Worm (Caenorhabditis elegans): Measurements from ENCODE around the gene M03F4.6.

The M03F4.6 gene

ce11 chrX:4981059-4981458, 11.9 kb upstream of the M03F4.6 start:
- TF ChIP-seq hlh-11 (tag; optimal IDR thresholded peaks at IDR 0.05) (no peak), rbr-2 (tag; optimal IDR thresholded peaks at IDR 0.05) (peak; percentile 12), hmg-1.1 (GFP tag; IDR thresholded peaks at IDR 0.05) (no peak), lin-15B (tag; optimal IDR thresholded peaks at IDR 0.05) (no peak), mxl-3 (GFP tag; optimal IDR thresholded peaks at IDR 0.05) (peak; percentile 8), F44E2.7 (GFP tag; IDR thresholded peaks at IDR 0.05) (no peak), F37D6.2 (tag; optimal IDR thresholded peaks at IDR 0.05) (no peak), aha-1 (tag) (peak; percentile 64), nhr-10 (tag; optimal IDR thresholded peaks at IDR 0.05) (no peak), mep-1 (tag; optimal IDR thresholded peaks at IDR 0.05) (peak; percentile 35), hlh-30 (tag; optimal IDR thresholded peaks at IDR 0.05; ENCODE audit: insufficient read depth) (peak; percentile 37), nhr-111 (GFP tag; optimal IDR thresholded peaks at IDR 0.05) (no peak), ceh-20 (GFP tag; IDR thresholded peaks at IDR 0.05) (peak; percentile 26; the same call in 1 of the 2 replicates), mdl-1 (tag; optimal IDR thresholded peaks at IDR 0.05) (peak in 1 of 2 experiments; percentile 37)

ce11 chrX:4979060-4979459, 9.9 kb upstream of the M03F4.6 start:
- no peak for TF ChIP-seq F49E8.2 (tag; optimal IDR thresholded peaks at IDR 0.05; ENCODE audit: borderline replicate concordance)
- TF ChIP-seq dmd-8 (GFP tag; IDR thresholded peaks at IDR 0.05), result no peak
- TF ChIP-seq duxl-1 (tag; optimal IDR thresholded peaks at IDR 0.05; ENCODE audit: poor library complexity), result no peak
- no peak for TF ChIP-seq F44E2.7 (GFP tag; IDR thresholded peaks at IDR 0.05)
- TF ChIP-seq ztf-11 (tag; optimal IDR thresholded peaks at IDR 0.05), result no peak
- no peak for TF ChIP-seq daf-16 (GFP tag; optimal IDR thresholded peaks at IDR 0.05)
- TF ChIP-seq daf-16 (tag; optimal IDR thresholded peaks at IDR 0.05), result peak; percentile 73
- TF ChIP-seq unc-130 (GFP tag; optimal IDR thresholded peaks at IDR 0.05), result no peak
- peak; percentile 43 for TF ChIP-seq pqm-1 (tag; optimal IDR thresholded peaks at IDR 0.05)
- no peak for TF ChIP-seq mxl-2 (GFP tag; conservative IDR thresholded peaks at IDR 0.05)
- peak; percentile 30; the same call in 1 of the 2 replicates for TF ChIP-seq dmd-6 (GFP tag; IDR thresholded peaks at IDR 0.05)
- TF ChIP-seq F37D6.2 (tag; optimal IDR thresholded peaks at IDR 0.05), result no peak
- TF ChIP-seq hlh-11 (tag; optimal IDR thresholded peaks at IDR 0.05), result no peak
- no peak for TF ChIP-seq nhr-48 (tag; optimal IDR thresholded peaks at IDR 0.05)
- no peak for TF ChIP-seq ama-1 (optimal IDR thresholded peaks at IDR 0.05)
- TF ChIP-seq ces-1 (GFP tag; optimal IDR thresholded peaks at IDR 0.05), result no peak
- no peak for TF ChIP-seq ceh-82 (tag; optimal IDR thresholded peaks at IDR 0.05)
- TF ChIP-seq madf-9 (GFP tag; conservative IDR thresholded peaks at IDR 0.05), result no peak

ce11 chrX:4978103-4978502, 9.0 kb upstream of the M03F4.6 start:
- TF ChIP-seq unc-62 (GFP tag; optimal IDR thresholded peaks at IDR 0.05 in 1 of 2) (peak in 1 of 2 experiments; percentile 64), unc-62 (tag; optimal IDR thresholded peaks at IDR 0.05) (no peak), cey-2 (tag; optimal IDR thresholded peaks at IDR 0.05; ENCODE audit: borderline replicate concordance, insufficient read depth) (no peak), ceh-82 (tag; optimal IDR thresholded peaks at IDR 0.05) (no peak)

- TF ChIP-seq ceh-28 (tag; optimal IDR thresholded peaks at IDR 0.05) (no peak), pqm-1 (tag; optimal IDR thresholded peaks at IDR 0.05) (no peak), aha-1 (tag) (no peak), Y48G9A.11 (GFP tag; IDR thresholded peaks at IDR 0.05) (no peak), ZK546.5 (tag; optimal IDR thresholded peaks at IDR 0.05) (no peak), F37D6.2 (tag; optimal IDR thresholded peaks at IDR 0.05) (no peak)
Observed at ce11 chrX:4976530-4976929, 7.4 kb upstream of the M03F4.6 start, which contains the start of gene lfi-1. TSS of gene lfi-1 (plus strand) at chrX:4976830.

ce11 chrX:4974486-4974885, 5.4 kb upstream of the M03F4.6 start:
- no peak for TF ChIP-seq zag-1 (tag; optimal IDR thresholded peaks at IDR 0.05)
- TF ChIP-seq egl-43 (GFP tag; IDR thresholded peaks at IDR 0.05), result no peak
- TF ChIP-seq php-3 (GFP tag; IDR thresholded peaks at IDR 0.05), result peak; percentile 63
- no peak for TF ChIP-seq F44E2.7 (GFP tag; IDR thresholded peaks at IDR 0.05)
- no peak for TF ChIP-seq madf-9 (GFP tag; conservative IDR thresholded peaks at IDR 0.05)
- TF ChIP-seq tra-1 (GFP tag; IDR thresholded peaks at IDR 0.05), result peak; percentile 80
- TF ChIP-seq snpc-1.2 (GFP tag; IDR thresholded peaks at IDR 0.05), result no peak
- no peak for TF ChIP-seq rbr-2 (tag; optimal IDR thresholded peaks at IDR 0.05)
- TF ChIP-seq lin-15B (tag; optimal IDR thresholded peaks at IDR 0.05), result no peak
- TF ChIP-seq dve-1 (tag; optimal IDR thresholded peaks at IDR 0.05; ENCODE audit: insufficient read depth), result peak; percentile 77
- TF ChIP-seq lsy-2 (tag; optimal IDR thresholded peaks at IDR 0.05), result no peak
- peak; percentile 33 for TF ChIP-seq aha-1 (tag)
- no peak for TF ChIP-seq daf-16 (GFP tag; optimal IDR thresholded peaks at IDR 0.05)
- TF ChIP-seq daf-16 (tag; optimal IDR thresholded peaks at IDR 0.05), result peak; percentile 69
- TF ChIP-seq mxl-2 (GFP tag; conservative IDR thresholded peaks at IDR 0.05), result no peak
- TF ChIP-seq hlh-11 (tag; optimal IDR thresholded peaks at IDR 0.05), result peak; percentile 28
- peak; percentile 86 for TF ChIP-seq dmd-6 (GFP tag; IDR thresholded peaks at IDR 0.05)
- no peak for TF ChIP-seq ceh-28 (tag; optimal IDR thresholded peaks at IDR 0.05)

All from whole organism, L4 larva.